Worm (Caenorhabditis elegans) whole organism, late embryonic: Measurements from ENCODE around the gene srx-102.

Source experiments
- C38D4.7 ChIP-seq: fragments of 200-800 bp; sonication (Bioruptor generic); optimal IDR thresholded peaks from 2 replicates; lab custom pipeline; 2018; ENCODE audit warnings: mild to moderate bottlenecking, missing genetic modification characterization, moderate library complexity, missing compliant biosample characterization
- K09A11.1 ChIP-seq: sonication (generic microtip); optimal IDR thresholded peaks from 2 replicates; lab custom pipeline; 2017; ENCODE audit warnings: antibody characterized with exemption, mild to moderate bottlenecking, missing genetic modification characterization, missing compliant biosample characterization; ENCODE audit not compliant: insufficient read depth
- ama-1 ChIP-seq: fragments of 150-350 bp; optimal IDR thresholded peaks from 2 replicates; lab custom pipeline; 2014
- ceh-18 ChIP-seq: sonication (generic microtip); optimal IDR thresholded peaks from 2 replicates; lab custom pipeline; 2016; ENCODE audit warnings: missing genetic modification characterization, missing compliant biosample characterization
- ceh-2 ChIP-seq: sonication (generic microtip); optimal IDR thresholded peaks from 2 replicates; lab custom pipeline; 2016; ENCODE audit warnings: missing genotype, missing genetic modification characterization, missing compliant biosample characterization
- ceh-22 ChIP-seq: sonication (generic microtip); optimal IDR thresholded peaks from 2 replicates; lab custom pipeline; 2017; ENCODE audit warnings: missing biosample characterization, missing genetic modification characterization
- ceh-30 ChIP-seq: fragments of 150-350 bp; optimal IDR thresholded peaks from 2 replicates; lab custom pipeline; 2014; ENCODE audit warnings: missing biosample characterization, missing genetic modification characterization
- ceh-45 ChIP-seq: fragments of 200-800 bp; sonication (Bioruptor generic); IDR thresholded peaks from 2 replicates; pipeline ENCODE4 v1.3.6; 2022; ENCODE audit warnings: missing genetic modification reagents, missing genetic modification characterization, missing compliant biosample characterization
- ceh-48 ChIP-seq: sonication (generic microtip); optimal IDR thresholded peaks from 2 replicates; lab custom pipeline; 2016; ENCODE audit warnings: missing genetic modification characterization, inconsistent platforms, missing compliant biosample characterization
- che-1 ChIP-seq: sonication (generic microtip); optimal IDR thresholded peaks from 2 replicates; lab custom pipeline; 2016; ENCODE audit warnings: mild to moderate bottlenecking, missing genetic modification characterization, missing compliant biosample characterization
- dmd-4 ChIP-seq: sonication (generic microtip); optimal IDR thresholded peaks from 2 replicates; lab custom pipeline; 2016; ENCODE audit warnings: borderline replicate concordance, missing genetic modification characterization, missing compliant biosample characterization
- dve-1 ChIP-seq: sonication (generic microtip); optimal IDR thresholded peaks from 2 replicates; lab custom pipeline; 2017; ENCODE audit warnings: antibody characterized with exemption, mild to moderate bottlenecking, missing genetic modification characterization, missing compliant biosample characterization
- eyg-1 ChIP-seq: sonication (generic microtip); optimal IDR thresholded peaks from 2 replicates; lab custom pipeline; 2016; ENCODE audit warnings: missing genotype, missing genetic modification characterization, missing compliant biosample characterization
- fax-1 ChIP-seq: sonication (generic microtip); optimal IDR thresholded peaks from 2 replicates; lab custom pipeline; 2016; ENCODE audit warnings: missing genotype, missing genetic modification characterization, missing compliant biosample characterization
- hlh-30 ChIP-seq: sonication (generic microtip); optimal IDR thresholded peaks from 2 replicates; lab custom pipeline; 2017; ENCODE audit warnings: antibody characterized with exemption, missing genetic modification characterization, missing compliant biosample characterization; ENCODE audit not compliant: insufficient read depth
- hlh-6 ChIP-seq: sonication (generic microtip); optimal IDR thresholded peaks from 2 replicates; lab custom pipeline; 2016; ENCODE audit warnings: missing genotype, missing genetic modification characterization, missing compliant biosample characterization
- hlh-8 ChIP-seq: sonication (generic microtip); optimal IDR thresholded peaks from 2 replicates; lab custom pipeline; 2016; ENCODE audit warnings: missing genotype, missing genetic modification characterization, missing compliant biosample characterization
- lim-6 ChIP-seq: sonication (generic microtip); optimal IDR thresholded peaks from 2 replicates; lab custom pipeline; 2016; ENCODE audit warnings: missing genetic modification characterization, missing compliant biosample characterization
- lin-11 ChIP-seq: fragments of 200-800 bp; sonication (Bioruptor generic); optimal IDR thresholded peaks from 2 replicates; lab custom pipeline; 2018; ENCODE audit warnings: mild to moderate bottlenecking, missing genetic modification characterization, missing compliant biosample characterization
- madf-2 ChIP-seq: sonication (generic microtip); optimal IDR thresholded peaks from 2 replicates; lab custom pipeline; 2017; ENCODE audit warnings: missing genetic modification characterization, missing compliant biosample characterization
- mec-3 ChIP-seq: sonication (generic microtip); optimal IDR thresholded peaks from 2 replicates; lab custom pipeline; 2016; ENCODE audit warnings: borderline replicate concordance, missing genetic modification characterization, missing compliant biosample characterization
- npax-4 ChIP-seq: sonication (generic microtip); optimal IDR thresholded peaks from 2 replicates; lab custom pipeline; 2016; ENCODE audit warnings: missing genetic modification characterization, missing compliant biosample characterization
- pag-3 ChIP-seq: sonication (generic microtip); optimal IDR thresholded peaks from 2 replicates; lab custom pipeline; 2016; ENCODE audit warnings: missing compliant biosample characterization, missing genetic modification characterization, borderline replicate concordance
- pat-9 ChIP-seq: fragments of 200-800 bp; sonication (Bioruptor generic); optimal IDR thresholded peaks from 2 replicates; lab custom pipeline; 2018; ENCODE audit warnings: mild to moderate bottlenecking, missing genetic modification characterization, moderate library complexity, missing compliant biosample characterization
- pha-4 ChIP-seq: fragments of 150-350 bp; optimal IDR thresholded peaks from 2 replicates; lab custom pipeline; 2018; ENCODE audit warnings: missing biosample characterization, missing genetic modification reagents, missing genetic modification characterization
- pqm-1 ChIP-seq: sonication (generic microtip); optimal IDR thresholded peaks from 2 replicates; lab custom pipeline; 2016; ENCODE audit warnings: missing genetic modification characterization, missing compliant biosample characterization
- ref-2 ChIP-seq: sonication (generic microtip); optimal IDR thresholded peaks from 2 replicates; lab custom pipeline; 2016; ENCODE audit warnings: missing genetic modification characterization, missing compliant biosample characterization
- rnt-1 ChIP-seq: sonication (generic microtip); optimal IDR thresholded peaks from 2 replicates; lab custom pipeline; 2016; ENCODE audit warnings: missing genetic modification characterization, missing compliant biosample characterization
- syd-9 ChIP-seq: sonication (generic microtip); optimal IDR thresholded peaks from 2 replicates; lab custom pipeline; 2016; ENCODE audit warnings: mild to moderate bottlenecking, missing genetic modification characterization, moderate library complexity, missing compliant biosample characterization
- tbx-2 ChIP-seq: sonication (generic microtip); optimal IDR thresholded peaks from 2 replicates; lab custom pipeline; 2016; ENCODE audit warnings: missing genetic modification characterization, missing compliant biosample characterization
- unc-3 ChIP-seq, 2 experiments: fragments of 200-800 bp in 1 of 2; sonication (Bioruptor generic) in 1 of 2; sonication (generic microtip) in 1 of 2; conservative IDR thresholded peaks in 1 of 2; optimal IDR thresholded peaks in 1 of 2; 2 replicates each; pipeline versions ENCODE4 v1.3.6 to Lab custom; 2016 to 2022; ENCODE audit warnings: missing compliant biosample characterization in 2 of 2, missing genetic modification characterization in 2 of 2, missing genetic modification reagents in 1 of 2
- unc-42 ChIP-seq: sonication (generic microtip); optimal IDR thresholded peaks from 2 replicates; lab custom pipeline; 2016; ENCODE audit warnings: missing genotype, missing genetic modification characterization, missing compliant biosample characterization
- ztf-16 ChIP-seq: sonication (generic microtip); optimal IDR thresholded peaks from 2 replicates; lab custom pipeline; 2017; ENCODE audit warnings: missing genetic modification characterization, missing compliant biosample characterization

Gene srx-102

ce11 chrII:3716961-3717360 lies 22.4 kb upstream of the srx-102 start, which contains the start of gene fbxc-52:
TSS of gene fbxc-52 (plus strand) at chrII:3717261.
- no peak for TF ChIP-seq fax-1 (tag; lab: Kevin White, UChicago)
- TF ChIP-seq, all 69 proteins: peak for 0

DNA sequence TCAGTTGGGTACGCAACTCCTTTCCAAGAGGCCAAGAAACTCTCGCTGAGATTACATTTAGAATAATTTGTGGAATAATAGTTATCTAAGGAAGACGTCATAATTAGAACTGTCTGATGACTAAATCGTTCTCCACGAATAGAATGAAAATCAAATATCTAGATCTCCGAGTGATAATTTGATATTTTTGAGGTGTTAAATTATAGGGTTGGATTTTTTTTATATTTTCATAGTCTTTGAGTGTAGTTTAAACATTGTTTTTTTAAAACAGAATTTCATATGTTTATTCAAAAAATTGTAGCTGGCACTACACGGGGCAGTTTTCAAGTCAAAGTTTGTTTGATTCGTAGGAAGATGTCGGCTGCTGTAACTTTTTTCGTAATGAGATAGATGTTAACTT lies 21.9 kb upstream of the srx-102 start, which contains the start of gene srh-99:
TSS of gene srh-99 (minus strand) at position 101 of the 400 bp plus-strand sequence.
- TF ChIP-seq ceh-45 (GFP tag; lab: Robert Waterston, UW), result no peak
- TF ChIP-seq ref-2 (tag; lab: Kevin White, UChicago), result no peak

DNA sequence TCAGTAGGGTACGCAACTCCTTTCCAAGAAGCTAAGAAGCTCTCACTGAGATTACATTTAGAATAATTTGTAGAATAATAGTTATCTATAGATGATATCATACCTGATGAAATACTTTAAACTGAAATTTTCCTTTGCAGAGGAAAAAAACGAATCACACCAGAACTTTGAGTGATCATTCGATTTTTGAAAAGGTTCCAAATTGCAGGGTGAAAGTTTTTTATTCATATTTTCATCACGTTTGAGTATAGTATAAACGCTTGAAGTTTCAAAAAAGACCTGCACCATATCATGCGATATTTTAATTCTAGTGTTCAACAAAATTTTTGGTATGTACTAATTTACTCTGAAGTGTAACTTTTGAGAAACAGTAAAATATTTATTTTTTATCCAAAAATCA lies 20.0 kb upstream of the srx-102 start, which contains the start of gene srh-100:
TSS of gene srh-100 (minus strand) at position 101 of the 400 bp plus-strand sequence.
- TF ChIP-seq pag-3 (tag; lab: Kevin White, UChicago) (no peak), C38D4.7 (GFP tag; lab: Kevin White, UChicago) (no peak), hlh-6 (tag; lab: Kevin White, UChicago) (no peak), ceh-22 (no peak), dmd-4 (tag; lab: Kevin White, UChicago) (no peak), che-1 (tag; lab: Kevin White, UChicago) (no peak), mec-3 (tag; lab: Kevin White, UChicago) (no peak), ceh-2 (no peak), unc-42 (tag; lab: Kevin White, UChicago) (no peak), ceh-18 (tag; lab: Kevin White, UChicago) (no peak), lin-11 (tag; lab: Kevin White, UChicago) (no peak), syd-9 (tag; lab: Kevin White, UChicago) (no peak)

DNA sequence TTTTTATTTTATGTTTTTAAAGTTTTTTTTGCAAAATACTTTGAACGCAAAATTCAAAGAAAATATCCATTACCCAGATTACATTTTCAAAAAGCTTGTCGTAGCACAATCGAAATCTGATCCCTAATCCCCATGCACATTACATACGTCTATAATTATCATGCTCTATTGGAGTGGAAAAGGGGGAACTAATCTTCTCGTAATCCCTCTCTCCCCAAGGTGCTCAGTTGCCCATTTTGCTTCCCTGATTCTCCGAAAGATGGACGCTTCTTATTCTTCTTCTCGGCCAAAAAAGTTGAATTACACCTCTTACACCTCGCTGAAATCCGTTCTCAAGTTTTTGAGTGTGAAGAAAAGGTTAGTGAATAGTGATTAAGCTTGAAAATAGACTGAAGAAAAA lies 16.5 kb upstream of the srx-102 start, which contains the start of gene fbxc-53:
TSS of gene fbxc-53 (plus strand) at position 245 of the 400 bp plus-strand sequence.
- no peak for TF ChIP-seq lim-6 (tag; lab: Kevin White, UChicago)
- TF ChIP-seq ceh-30 (tag; lab: Kevin White, UChicago), result no peak
- no peak for TF ChIP-seq tbx-2 (tag; lab: Kevin White, UChicago)
- TF ChIP-seq ceh-22, result no peak
- no peak for TF ChIP-seq ceh-2
- TF ChIP-seq hlh-8 (tag; lab: Kevin White, UChicago), result no peak
- TF ChIP-seq C38D4.7 (GFP tag; lab: Kevin White, UChicago), result no peak
- no peak for TF ChIP-seq pha-4 (tag; lab: Kevin White, UChicago)
- no peak for TF ChIP-seq K09A11.1 (tag; lab: Kevin White, UChicago)
- no peak for TF ChIP-seq eyg-1 (tag; lab: Kevin White, UChicago)
- no peak for TF ChIP-seq hlh-30 (tag; lab: Kevin White, UChicago)
- TF ChIP-seq ztf-16 (tag; lab: Kevin White, UChicago), result no peak
- TF ChIP-seq pat-9, result no peak
- no peak for TF ChIP-seq ceh-48 (tag; lab: Kevin White, UChicago)
- TF ChIP-seq dve-1 (tag; lab: Kevin White, UChicago), result no peak
- no peak for TF ChIP-seq rnt-1 (tag; lab: Kevin White, UChicago)
- TF ChIP-seq pqm-1 (tag; lab: Kevin White, UChicago), result no peak
- TF ChIP-seq unc-3 (GFP tag; conservative IDR thresholded peaks at IDR 0.05; lab: Robert Waterston, UW), result no peak
- no peak for TF ChIP-seq unc-3 (tag; optimal IDR thresholded peaks at IDR 0.05; lab: Kevin White, UChicago)
- TF ChIP-seq dmd-4 (tag; lab: Kevin White, UChicago), result no peak
- TF ChIP-seq, all 69 proteins: peak for 0

ce11 chrII:3709255-3709654 lies 14.7 kb upstream of the srx-102 start, which contains the start of gene srx-110:
TSS of gene srx-110 (plus strand) at chrII:3709555.
- TF ChIP-seq ama-1 (lab: Kevin White, UChicago), result no peak
- no peak for TF ChIP-seq npax-4
- no peak for TF ChIP-seq madf-2
